Fruit fly (Drosophila melanogaster): ENCODE measurements around the gene CG13287.

- TF ChIP-seq CTCF (optimal IDR thresholded peaks at IDR 0.05) (no peak), CG8478 (optimal IDR thresholded peaks at IDR 0.05) (no peak)
These were observed 10.9 kb upstream of the CG13287 start, which contains the start of gene CG5568 for dm6 chr3L:5871201-5871600.

All from S2 (cell line).